Worm (Caenorhabditis elegans): Measurements from ENCODE around the gene cgr-1.

cgr-1 gene

ce11 chrX:3600390-3600789, at the start of gene cgr-1:
Gene cgr-1, minus strand, starts transcription at chrX:3600457.
- TF ChIP-seq pha-4 (tag; optimal IDR thresholded peaks at IDR 0.05) (peak; percentile 32), aly-2 (tag; optimal IDR thresholded peaks at IDR 0.05) (no peak), nhr-67 (tag; optimal IDR thresholded peaks at IDR 0.05) (no peak), egl-5 (tag; optimal IDR thresholded peaks at IDR 0.05) (no peak), daf-12 (tag; optimal IDR thresholded peaks at IDR 0.05) (no peak), skn-1 (tag; optimal IDR thresholded peaks at IDR 0.05) (no peak), hmg-11 (tag; optimal IDR thresholded peaks at IDR 0.05) (no peak), elt-2 (tag; optimal IDR thresholded peaks at IDR 0.05) (peak; percentile 67), pqm-1 (tag; optimal IDR thresholded peaks at IDR 0.05) (peak; percentile 69), eor-1 (tag; optimal IDR thresholded peaks at IDR 0.05) (no peak)

DNA sequence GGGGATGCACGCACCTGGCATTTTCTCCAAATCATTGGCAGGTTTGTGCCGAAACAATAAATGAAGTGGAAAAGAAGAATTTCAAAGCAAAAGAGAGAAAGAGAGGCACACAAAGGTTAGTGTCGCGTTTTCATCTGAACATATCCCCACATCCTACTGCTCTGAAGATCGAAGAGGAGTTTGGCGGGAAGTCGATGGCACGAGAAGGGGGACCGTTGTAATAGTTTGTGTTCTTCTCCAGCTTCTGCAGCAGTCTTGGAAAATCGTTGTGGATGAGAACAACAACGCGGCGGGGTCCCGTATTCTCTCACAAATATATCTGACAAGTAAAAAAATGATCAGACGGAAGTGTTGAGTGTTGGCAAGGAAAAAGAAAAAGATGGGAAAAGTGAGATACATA, 45.7 kb upstream of the cgr-1 start:
- TF ChIP-seq ztf-4 (tag; optimal IDR thresholded peaks at IDR 0.05) (no peak), zag-1 (tag; optimal IDR thresholded peaks at IDR 0.05) (no peak), ztf-11 (tag; optimal IDR thresholded peaks at IDR 0.05) (no peak), nhr-25 (tag; optimal IDR thresholded peaks at IDR 0.05) (no peak), egl-27 (tag; optimal IDR thresholded peaks at IDR 0.05) (no peak), nhr-23 (tag; optimal IDR thresholded peaks at IDR 0.05) (no peak), sea-2 (GFP tag; optimal IDR thresholded peaks at IDR 0.05) (no peak), lin-39 (tag; optimal IDR thresholded peaks at IDR 0.05) (no peak), nhr-77 (tag; optimal IDR thresholded peaks at IDR 0.05) (no peak), ceh-82 (tag; optimal IDR thresholded peaks at IDR 0.05) (no peak), ceh-9 (tag; optimal IDR thresholded peaks at IDR 0.05) (no peak), elt-3 (tag; optimal IDR thresholded peaks at IDR 0.05) (no peak), hmg-11 (tag; optimal IDR thresholded peaks at IDR 0.05) (no peak), daf-12 (tag; optimal IDR thresholded peaks at IDR 0.05) (no peak), mml-1 (tag; optimal IDR thresholded peaks at IDR 0.05) (no peak), unc-62 (GFP tag; optimal IDR thresholded peaks at IDR 0.05) (no peak), pqm-1 (tag; optimal IDR thresholded peaks at IDR 0.05) (no peak)

ce11 chrX:3644796-3645195, 44.5 kb upstream of the cgr-1 start, which contains the start of gene tmem-24:
Gene tmem-24, minus strand, starts transcription at chrX:3644896.
- no peak for TF ChIP-seq nhr-67 (tag; optimal IDR thresholded peaks at IDR 0.05)
- no peak for TF ChIP-seq ama-1 (optimal IDR thresholded peaks at IDR 0.05)
- TF ChIP-seq nhr-25 (tag; optimal IDR thresholded peaks at IDR 0.05) = no peak
- TF ChIP-seq nhr-237 (tag; optimal IDR thresholded peaks at IDR 0.05) = no peak
- no peak for TF ChIP-seq nhr-43 (tag; optimal IDR thresholded peaks at IDR 0.05; ENCODE audit: poor library complexity, severe bottlenecking)
- TF ChIP-seq skn-1 (tag; optimal IDR thresholded peaks at IDR 0.05) = no peak
- TF ChIP-seq pqm-1 (tag; optimal IDR thresholded peaks at IDR 0.05) = no peak
- no peak for TF ChIP-seq mml-1 (tag; optimal IDR thresholded peaks at IDR 0.05)
- TF ChIP-seq ztf-4 (tag; optimal IDR thresholded peaks at IDR 0.05) = no peak
- no peak for TF ChIP-seq nhr-12 (tag; optimal IDR thresholded peaks at IDR 0.05)
- no peak for TF ChIP-seq aly-2 (tag; optimal IDR thresholded peaks at IDR 0.05)
- no peak for TF ChIP-seq nhr-23 (tag; optimal IDR thresholded peaks at IDR 0.05)
- no peak for TF ChIP-seq elt-3 (tag; optimal IDR thresholded peaks at IDR 0.05)
- TF ChIP-seq nhr-77 (tag; optimal IDR thresholded peaks at IDR 0.05) = no peak
- TF ChIP-seq ZK546.5 (tag; optimal IDR thresholded peaks at IDR 0.05) = no peak
- TF ChIP-seq pha-4 (tag; optimal IDR thresholded peaks at IDR 0.05) = no peak
- no peak for TF ChIP-seq zag-1 (tag; optimal IDR thresholded peaks at IDR 0.05)

- no peak for TF ChIP-seq nhr-43 (tag; optimal IDR thresholded peaks at IDR 0.05; ENCODE audit: poor library complexity, severe bottlenecking)
- TF ChIP-seq ztf-4 (tag; optimal IDR thresholded peaks at IDR 0.05) = no peak
- TF ChIP-seq elt-1 (tag; optimal IDR thresholded peaks at IDR 0.05) = no peak
- peak; percentile 5 for TF ChIP-seq fkh-10 (GFP tag; optimal IDR thresholded peaks at IDR 0.05)
- TF ChIP-seq zag-1 (tag; optimal IDR thresholded peaks at IDR 0.05) = no peak
Measured at ce11 chrX:3634782-3635181, 34.5 kb upstream of the cgr-1 start.

DNA sequence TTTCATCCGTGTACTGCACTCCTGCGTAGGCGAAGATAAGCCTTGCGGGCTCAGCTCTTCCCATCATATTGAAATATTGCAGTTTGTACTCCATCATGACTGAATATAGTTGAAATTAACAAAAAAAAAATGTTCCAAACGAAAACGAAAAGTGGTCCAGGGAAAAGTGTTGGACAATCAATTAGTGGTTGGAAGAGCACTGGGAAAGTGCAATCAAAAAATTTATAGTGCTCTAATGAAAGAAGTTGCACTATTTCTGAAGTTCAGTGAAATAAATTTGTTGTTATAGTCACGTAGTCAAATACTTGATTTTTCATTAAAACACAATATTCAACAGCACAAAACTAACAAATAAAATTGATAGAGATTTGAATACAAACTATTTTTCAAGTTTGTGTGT, 33.4 kb upstream of the cgr-1 start, which contains the start of gene gst-11:
Gene gst-11 (minus strand): TSS at position 101 of the 400 bp plus-strand sequence.
- TF ChIP-seq ama-1 (optimal IDR thresholded peaks at IDR 0.05) (no peak), pqm-1 (tag; optimal IDR thresholded peaks at IDR 0.05) (no peak), zag-1 (tag; optimal IDR thresholded peaks at IDR 0.05) (no peak), nhr-43 (tag; optimal IDR thresholded peaks at IDR 0.05; ENCODE audit: poor library complexity, severe bottlenecking) (no peak), jun-1 (tag; optimal IDR thresholded peaks at IDR 0.05) (no peak), lsy-12 (tag; optimal IDR thresholded peaks at IDR 0.05) (no peak), elt-3 (tag; optimal IDR thresholded peaks at IDR 0.05) (no peak), skn-1 (tag; optimal IDR thresholded peaks at IDR 0.05) (no peak), snpc-4 (tag; optimal IDR thresholded peaks at IDR 0.05) (no peak), mml-1 (tag; optimal IDR thresholded peaks at IDR 0.05) (no peak), pha-4 (tag; optimal IDR thresholded peaks at IDR 0.05) (no peak), fos-1 (tag; optimal IDR thresholded peaks at IDR 0.05) (no peak), nhr-67 (tag; optimal IDR thresholded peaks at IDR 0.05) (no peak), fkh-10 (GFP tag; optimal IDR thresholded peaks at IDR 0.05) (no peak), daf-12 (tag; optimal IDR thresholded peaks at IDR 0.05) (no peak), sea-2 (GFP tag; optimal IDR thresholded peaks at IDR 0.05) (no peak), aly-2 (tag; optimal IDR thresholded peaks at IDR 0.05) (no peak), ztf-4 (tag; optimal IDR thresholded peaks at IDR 0.05) (no peak)
